Fruit fly (Drosophila melanogaster): ENCODE measurements around the gene CG8188.

The CG8188 gene

dm6 chrX:17737812-17738473 is 35.1 kb upstream of the CG8188 start (continued):
- TF ChIP-seq Hr39 (optimal IDR thresholded peaks at IDR 0.05) (no peak), Oli (tag; optimal IDR thresholded peaks at IDR 0.05) (peak; percentile 57), HLH54F (GFP tag; optimal IDR thresholded peaks at IDR 0.05) (no peak), seq (GFP tag; IDR thresholded peaks at IDR 0.05) (0 out of 2 replicates have a peak, but pooled peaks have one; percentile 14), E2f1 (GFP tag; IDR thresholded peaks at IDR 0.05) (no peak), ro (GFP tag; IDR thresholded peaks at IDR 0.05) (no peak), z (GFP tag; IDR thresholded peaks at IDR 0.05) (no peak), odd (GFP tag; optimal IDR thresholded peaks at IDR 0.05) (peak; percentile 49), CG7271 (tag; optimal IDR thresholded peaks at IDR 0.05) (no peak), CG18011 (GFP tag; optimal IDR thresholded peaks at IDR 0.05) (no peak), Dp (GFP tag; optimal IDR thresholded peaks at IDR 0.05) (peak; percentile 34), fu2 (GFP tag; optimal IDR thresholded peaks at IDR 0.05) (no peak), CG8290 (GFP tag; optimal IDR thresholded peaks at IDR 0.05) (peak; percentile 77), CG8290 (tag; optimal IDR thresholded peaks at IDR 0.05) (peak; percentile 51 to 63), unc-4 (GFP tag; IDR thresholded peaks at IDR 0.05; ENCODE audit: partially characterized antibody) (peak; percentile 99), Mes4 (GFP tag; optimal IDR thresholded peaks at IDR 0.05) (peak; percentile 20), CG11085 (GFP tag; IDR thresholded peaks at IDR 0.05) (no peak), Hsf (GFP tag; optimal IDR thresholded peaks at IDR 0.05) (no peak), chinmo (GFP tag; IDR thresholded peaks at IDR 0.05; ENCODE audit: partially characterized antibody) (peak; percentile 95), jumu (GFP tag; optimal IDR thresholded peaks at IDR 0.05) (peak; percentile 2), CG7839 (tag; optimal IDR thresholded peaks at IDR 0.05) (peak; percentile 27), CG6813 (GFP tag; optimal IDR thresholded peaks at IDR 0.05) (peak; percentile 63), CG4617 (GFP tag; optimal IDR thresholded peaks at IDR 0.05; ENCODE audit: borderline replicate concordance) (no peak), D (optimal IDR thresholded peaks at IDR 0.05) (peak; percentile 67), D (GFP tag; optimal IDR thresholded peaks at IDR 0.05) (peak; percentile 53), CG13894 (tag; optimal IDR thresholded peaks at IDR 0.05) (peak; percentile 6), stwl (tag; optimal IDR thresholded peaks at IDR 0.05) (peak; percentile 62), bab2 (GFP tag; optimal IDR thresholded peaks at IDR 0.05) (no peak), CG9437 (GFP tag; optimal IDR thresholded peaks at IDR 0.05) (peak; percentile 17), tio (GFP tag; optimal IDR thresholded peaks at IDR 0.05) (peak; percentile 6), NFAT (GFP tag; IDR thresholded peaks at IDR 0.05) (no peak; the same call in 1 of the 2 replicates), Aef1 (GFP tag; IDR thresholded peaks at IDR 0.05) (no peak), CG8924 (tag; optimal IDR thresholded peaks at IDR 0.05) (peak; percentile 71), CG11504 (tag; optimal IDR thresholded peaks at IDR 0.05) (peak; percentile 74), CG10979 (tag; optimal IDR thresholded peaks at IDR 0.05) (peak; percentile 73), Awh (GFP tag; IDR thresholded peaks at IDR 0.05) (0 out of 2 replicates have a peak, but pooled peaks have one; percentile 24), CG4404 (GFP tag; IDR thresholded peaks at IDR 0.05) (0 out of 2 replicates have a peak, but pooled peaks have one; percentile 6), CG2712 (tag; optimal IDR thresholded peaks at IDR 0.05) (peak; percentile 76), CG7786 (GFP tag; optimal IDR thresholded peaks at IDR 0.05) (no peak), zf30C (GFP tag; optimal IDR thresholded peaks at IDR 0.05) (no peak), Vsx1 (GFP tag; optimal IDR thresholded peaks at IDR 0.05) (peak; percentile 32), NC2β (GFP tag; optimal IDR thresholded peaks at IDR 0.05) (peak; percentile 32), CG1024 (GFP tag; IDR thresholded peaks at IDR 0.05) (peak; percentile 28; the same call in 1 of the 2 replicates), CG2678 (tag; optimal IDR thresholded peaks at IDR 0.05) (peak; percentile 72), CG12942 (GFP tag; optimal IDR thresholded peaks at IDR 0.05) (no peak), her (GFP tag; optimal IDR thresholded peaks at IDR 0.05) (peak; percentile 56), CG17361 (GFP tag; IDR thresholded peaks at IDR 0.05) (peak; percentile 61; the same call in 2 of the 3 replicates), CG33557 (GFP tag; optimal IDR thresholded peaks at IDR 0.05) (peak; percentile 20), CG17829 (tag; optimal IDR thresholded peaks at IDR 0.05) (peak; percentile 65), CG10565 (GFP tag; optimal IDR thresholded peaks at IDR 0.05) (no peak)
